Worm (Caenorhabditis elegans) whole organism, L4 larva: ENCODE measurements around the gene ceh-19.

ENCODE experiments used
- nhr-76 ChIP-seq: fragments of 150-350 bp; optimal IDR thresholded peaks from 2 replicates; lab custom pipeline; 2014; ENCODE audit warnings: missing biosample characterization, missing genetic modification characterization
- tra-1 ChIP-seq: fragments of 200-800 bp; sonication (Bioruptor generic); IDR thresholded peaks from 2 replicates; pipeline ENCODE4 v1.3.6; 2022; ENCODE audit warnings: missing genetic modification reagents, missing genetic modification characterization, missing compliant biosample characterization

DNA sequence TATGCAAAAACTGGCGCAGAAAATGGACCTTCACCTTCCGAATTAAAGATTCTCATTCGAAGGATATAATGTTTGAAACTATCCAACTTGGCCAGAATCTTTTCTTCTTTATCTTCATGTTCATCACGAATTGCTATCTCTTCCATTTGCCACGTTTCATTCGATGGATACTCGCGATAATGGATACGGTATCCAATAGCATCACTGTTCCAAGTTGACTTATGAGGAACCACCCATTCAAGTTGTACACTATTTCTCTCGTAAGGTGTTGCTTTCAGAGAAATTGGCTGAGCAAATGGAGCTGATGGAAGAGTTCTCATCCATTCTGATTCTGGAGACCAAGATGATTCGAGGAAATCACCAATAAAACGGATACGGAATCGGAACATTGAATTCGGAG, 39.0 kb upstream of the ceh-19 start:
- TF ChIP-seq nhr-76 (tag; lab: Kevin White, UChicago) (no peak), tra-1 (GFP tag; lab: Robert Waterston, UW) (no peak)
